Worm (Caenorhabditis elegans) whole organism, mixed stage, embryonic: ENCODE results near the gene vha-18.

Experiments
- ces-1 ChIP-seq: fragments of 150-350 bp; optimal IDR thresholded peaks from 2 replicates; lab custom pipeline; 2014; ENCODE audit warnings: missing biosample characterization, missing genetic modification reagents, missing genetic modification characterization
- lin-13 ChIP-seq: fragments of 150-350 bp; optimal IDR thresholded peaks from 2 replicates; lab custom pipeline; 2014; ENCODE audit warnings: missing biosample characterization, missing genetic modification characterization
- lsy-2 ChIP-seq: fragments of 150-350 bp; optimal IDR thresholded peaks from 2 replicates; lab custom pipeline; 2014; ENCODE audit warnings: missing biosample characterization, missing genetic modification characterization
- mab-5 ChIP-seq: fragments of 150-350 bp; optimal IDR thresholded peaks from 2 replicates; lab custom pipeline; 2014; ENCODE audit warnings: missing biosample characterization, missing genetic modification characterization
- nhr-76 ChIP-seq: sonication (generic microtip); optimal IDR thresholded peaks from 2 replicates; lab custom pipeline; 2017; ENCODE audit warnings: missing biosample characterization, missing genetic modification characterization
- sem-2 ChIP-seq: fragments of 200-800 bp; sonication (Bioruptor generic); optimal IDR thresholded peaks from 2 replicates; lab custom pipeline; 2018; ENCODE audit warnings: mild to moderate bottlenecking, missing genetic modification characterization, missing compliant biosample characterization
- snpc-4 ChIP-seq: fragments of 150-350 bp; optimal IDR thresholded peaks from 2 replicates; lab custom pipeline; 2014; ENCODE audit warnings: missing biosample characterization, missing genetic modification characterization
- sptf-1 ChIP-seq: sonication (generic microtip); optimal IDR thresholded peaks from 2 replicates; lab custom pipeline; 2017; ENCODE audit warnings: mild to moderate bottlenecking, missing genetic modification characterization, moderate library complexity, missing compliant biosample characterization
- unc-62 ChIP-seq: fragments of 150-350 bp; optimal IDR thresholded peaks from 2 replicates; lab custom pipeline; 2014; ENCODE audit warnings: missing biosample characterization, missing genetic modification reagents, missing genetic modification characterization
- ztf-11 ChIP-seq: fragments of 150-350 bp; optimal IDR thresholded peaks from 2 replicates; lab custom pipeline; 2014; ENCODE audit warnings: missing biosample characterization, missing genetic modification characterization

DNA sequence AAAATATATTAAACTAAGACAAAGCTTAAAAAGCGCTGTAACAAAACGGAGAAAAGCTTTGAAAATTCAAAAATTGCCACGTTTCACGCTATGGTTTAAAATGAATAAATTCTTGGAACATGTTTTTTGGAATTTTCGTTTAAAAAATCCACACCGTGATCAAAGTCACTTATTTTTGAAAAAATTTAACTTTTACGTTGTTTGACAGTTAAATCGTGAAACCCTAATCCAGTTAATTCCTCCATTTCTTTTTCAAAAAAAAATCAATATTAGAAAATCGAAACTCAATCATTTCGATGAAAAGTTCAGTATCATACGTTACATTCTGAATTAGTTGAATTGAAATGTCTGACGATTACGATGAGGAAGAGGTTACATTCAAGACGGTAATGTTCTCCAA lies 37.4 kb downstream of the vha-18 start, which contains the start of gene F38E1.3:
- TF ChIP-seq ztf-11, result no peak
- TF ChIP-seq nhr-76 (tag; lab: Kevin White, UChicago), result no peak
- no peak for TF ChIP-seq sptf-1 (tag; lab: Kevin White, UChicago)
- no peak for TF ChIP-seq ces-1 (GFP tag; lab: Kevin White, UChicago)
- TF ChIP-seq unc-62, result no peak
- TF ChIP-seq lin-13 (tag; lab: Kevin White, UChicago), result no peak
- no peak for TF ChIP-seq sem-2
- no peak for TF ChIP-seq lsy-2
- TF ChIP-seq snpc-4 (tag; lab: Kevin White, UChicago), result no peak
- no peak for TF ChIP-seq mab-5 (tag; lab: Kevin White, UChicago)
